Worm (Caenorhabditis elegans) whole organism, late embryonic: ENCODE measurements around the gene Y24F12A.1.

ENCODE experiments used
- F13H6.1 ChIP-seq: sonication (generic microtip); optimal IDR thresholded peaks from 2 replicates; lab custom pipeline; 2016; ENCODE audit warnings: missing genetic modification characterization, missing compliant biosample characterization
- K09A11.1 ChIP-seq: sonication (generic microtip); optimal IDR thresholded peaks from 2 replicates; lab custom pipeline; 2017; ENCODE audit warnings: antibody characterized with exemption, mild to moderate bottlenecking, missing genetic modification characterization, missing compliant biosample characterization; ENCODE audit not compliant: insufficient read depth
- ama-1 ChIP-seq: fragments of 150-350 bp; optimal IDR thresholded peaks from 2 replicates; lab custom pipeline; 2014
- ceh-22 ChIP-seq: sonication (generic microtip); optimal IDR thresholded peaks from 2 replicates; lab custom pipeline; 2017; ENCODE audit warnings: missing biosample characterization, missing genetic modification characterization
- ceh-30 ChIP-seq: fragments of 150-350 bp; optimal IDR thresholded peaks from 2 replicates; lab custom pipeline; 2014; ENCODE audit warnings: missing biosample characterization, missing genetic modification characterization
- ceh-48 ChIP-seq: sonication (generic microtip); optimal IDR thresholded peaks from 2 replicates; lab custom pipeline; 2016; ENCODE audit warnings: missing genetic modification characterization, inconsistent platforms, missing compliant biosample characterization
- ceh-9 ChIP-seq: sonication (generic microtip); optimal IDR thresholded peaks from 2 replicates; lab custom pipeline; 2016; ENCODE audit warnings: mild to moderate bottlenecking, missing genetic modification characterization, inconsistent platforms, missing compliant biosample characterization
- gmeb-2 ChIP-seq: sonication (generic microtip); optimal IDR thresholded peaks from 2 replicates; lab custom pipeline; 2016; ENCODE audit warnings: missing genetic modification characterization, inconsistent platforms, missing compliant biosample characterization
- nfya-1 ChIP-seq: sonication (generic microtip); optimal IDR thresholded peaks from 2 replicates; lab custom pipeline; 2017; ENCODE audit warnings: missing genetic modification characterization, mild to moderate bottlenecking, missing compliant biosample characterization, antibody characterized with exemption, moderate library complexity
- nhr-11 ChIP-seq: fragments of 150-350 bp; optimal IDR thresholded peaks from 2 replicates; lab custom pipeline; 2014; ENCODE audit warnings: missing biosample characterization, missing genetic modification characterization
- pqm-1 ChIP-seq: sonication (generic microtip); optimal IDR thresholded peaks from 2 replicates; lab custom pipeline; 2016; ENCODE audit warnings: missing genetic modification characterization, missing compliant biosample characterization
- sox-4 ChIP-seq: sonication (generic microtip); optimal IDR thresholded peaks from 2 replicates; lab custom pipeline; 2017; ENCODE audit warnings: mild to moderate bottlenecking, missing genetic modification characterization, inconsistent platforms, missing compliant biosample characterization
- tbx-2 ChIP-seq: sonication (generic microtip); optimal IDR thresholded peaks from 2 replicates; lab custom pipeline; 2016; ENCODE audit warnings: missing genetic modification characterization, missing compliant biosample characterization

ce11 chrIV:11592165-11592564, 12.9 kb upstream of the Y24F12A.1 start, which contains the start of gene spe-36:
- TF ChIP-seq gmeb-2 (tag; lab: Kevin White, UChicago) (no peak), K09A11.1 (tag; lab: Kevin White, UChicago) (no peak), ceh-22 (no peak), sox-4 (no peak), ceh-30 (no peak), ama-1 (no peak), F13H6.1 (tag; lab: Kevin White, UChicago) (no peak), nfya-1 (tag; lab: Kevin White, UChicago) (no peak), pqm-1 (tag; lab: Kevin White, UChicago) (no peak), ceh-48 (tag; lab: Kevin White, UChicago) (no peak), nhr-11 (tag; lab: Kevin White, UChicago) (no peak), tbx-2 (tag; lab: Kevin White, UChicago) (no peak), ceh-9 (tag; lab: Kevin White, UChicago) (no peak)
